Worm (Caenorhabditis elegans) whole organism, L3 larva: ENCODE data around the gene cyp-13B2.

Experiments used
- R02D3.7 ChIP-seq: fragments of 150-350 bp; optimal IDR thresholded peaks from 2 replicates; lab custom pipeline; 2014; ENCODE audit warnings: missing biosample characterization, missing genetic modification characterization
- ZK546.5 ChIP-seq: sonication (generic microtip); optimal IDR thresholded peaks from 2 replicates; lab custom pipeline; 2017; ENCODE audit warnings: missing biosample characterization, missing genetic modification characterization
- ceh-16 ChIP-seq: sonication (generic microtip); optimal IDR thresholded peaks from 2 replicates; lab custom pipeline; 2017; ENCODE audit warnings: missing biosample characterization, missing genetic modification characterization
- ceh-28 ChIP-seq: fragments of 150-350 bp; optimal IDR thresholded peaks from 2 replicates; lab custom pipeline; 2014; ENCODE audit warnings: missing biosample characterization, missing genetic modification reagents, missing genetic modification characterization
- ceh-82 ChIP-seq: fragments of 150-350 bp; optimal IDR thresholded peaks from 2 replicates; lab custom pipeline; 2014; ENCODE audit warnings: missing biosample characterization, missing genetic modification characterization
- ceh-9 ChIP-seq: sonication (generic microtip); optimal IDR thresholded peaks from 2 replicates; lab custom pipeline; 2018; ENCODE audit warnings: missing biosample characterization, missing genetic modification characterization
- daf-12 ChIP-seq: fragments of 150-350 bp; optimal IDR thresholded peaks from 2 replicates; lab custom pipeline; 2014; ENCODE audit warnings: missing biosample characterization, missing genetic modification reagents, missing genetic modification characterization
- egl-27 ChIP-seq: sonication (generic microtip); optimal IDR thresholded peaks from 4 replicates; lab custom pipeline; 2017; ENCODE audit warnings: missing biosample characterization, missing genetic modification reagents, missing genetic modification characterization
- egl-5 ChIP-seq: fragments of 150-350 bp; optimal IDR thresholded peaks from 2 replicates; lab custom pipeline; 2017; ENCODE audit warnings: missing biosample characterization, missing genetic modification reagents, missing genetic modification characterization, inconsistent platforms
- elt-2 ChIP-seq: sonication (generic microtip); optimal IDR thresholded peaks from 2 replicates; lab custom pipeline; 2016; ENCODE audit warnings: missing genetic modification reagents, mild to moderate bottlenecking, missing genetic modification characterization, missing compliant biosample characterization
- eor-1 ChIP-seq, 2 experiments: fragments of 150-350 bp; optimal IDR thresholded peaks; 2 replicates each; lab custom pipeline; 2014 to 2018; ENCODE audit warnings: missing biosample characterization in 2 of 2, missing genetic modification characterization in 2 of 2
- fkh-10 ChIP-seq: sonication (generic microtip); optimal IDR thresholded peaks from 2 replicates; lab custom pipeline; 2017; ENCODE audit warnings: missing biosample characterization, missing genetic modification reagents, missing genetic modification characterization
- fkh-2 ChIP-seq: fragments of 150-350 bp; optimal IDR thresholded peaks from 2 replicates; lab custom pipeline; 2014; ENCODE audit warnings: missing biosample characterization, missing genetic modification reagents, missing genetic modification characterization
- fos-1 ChIP-seq: fragments of 150-350 bp; optimal IDR thresholded peaks from 2 replicates; lab custom pipeline; 2014; ENCODE audit warnings: missing biosample characterization, missing genetic modification characterization
- lin-15B ChIP-seq: fragments of 150-350 bp; optimal IDR thresholded peaks from 2 replicates; lab custom pipeline; 2014; ENCODE audit warnings: missing biosample characterization, missing genetic modification characterization
- lin-39 ChIP-seq: fragments of 150-350 bp; optimal IDR thresholded peaks from 2 replicates; lab custom pipeline; 2018; ENCODE audit warnings: missing biosample characterization, missing genetic modification reagents, missing genetic modification characterization
- lsy-12 ChIP-seq: sonication (generic microtip); optimal IDR thresholded peaks from 2 replicates; lab custom pipeline; 2016; ENCODE audit warnings: mild to moderate bottlenecking, missing genetic modification characterization, missing compliant biosample characterization
- mdl-1 ChIP-seq: fragments of 150-350 bp; optimal IDR thresholded peaks from 2 replicates; lab custom pipeline; 2014; ENCODE audit warnings: missing biosample characterization, missing genetic modification characterization
- mml-1 ChIP-seq: fragments of 150-350 bp; sonication (generic microtip); optimal IDR thresholded peaks from 3 replicates; lab custom pipeline; 2014; ENCODE audit warnings: missing biosample characterization, missing genetic modification characterization
- nhr-12 ChIP-seq: fragments of 150-350 bp; optimal IDR thresholded peaks from 2 replicates; lab custom pipeline; 2014; ENCODE audit warnings: missing biosample characterization, missing genetic modification characterization
- nhr-25 ChIP-seq: sonication (generic microtip); optimal IDR thresholded peaks from 2 replicates; lab custom pipeline; 2017; ENCODE audit warnings: missing biosample characterization, missing genetic modification characterization
- nhr-28 ChIP-seq: fragments of 150-350 bp; optimal IDR thresholded peaks from 2 replicates; lab custom pipeline; 2014; ENCODE audit warnings: missing biosample characterization, missing genetic modification characterization
- nhr-67 ChIP-seq: fragments of 150-350 bp; optimal IDR thresholded peaks from 2 replicates; lab custom pipeline; 2014; ENCODE audit warnings: missing biosample characterization, missing genetic modification characterization
- nhr-77 ChIP-seq: fragments of 150-350 bp; optimal IDR thresholded peaks from 2 replicates; lab custom pipeline; 2014; ENCODE audit warnings: missing biosample characterization, missing genetic modification characterization
- pha-4 ChIP-seq: fragments of 150-350 bp; optimal IDR thresholded peaks from 2 replicates; lab custom pipeline; 2014; ENCODE audit warnings: missing biosample characterization, missing genetic modification reagents, missing genetic modification characterization
- pqm-1 ChIP-seq: fragments of 150-350 bp; optimal IDR thresholded peaks from 2 replicates; lab custom pipeline; 2017; ENCODE audit warnings: missing biosample characterization, missing genetic modification characterization, inconsistent platforms
- sea-2 ChIP-seq: fragments of 150-350 bp; sonication (generic microtip); optimal IDR thresholded peaks from 4 replicates; lab custom pipeline; 2014; ENCODE audit warnings: missing biosample characterization, missing genetic modification reagents, missing genetic modification characterization
- skn-1 ChIP-seq: fragments of 150-350 bp; optimal IDR thresholded peaks from 2 replicates; lab custom pipeline; 2014; ENCODE audit warnings: missing biosample characterization, missing genetic modification characterization
- snpc-4 ChIP-seq: fragments of 150-350 bp; optimal IDR thresholded peaks from 2 replicates; lab custom pipeline; 2014; ENCODE audit warnings: missing biosample characterization, missing genetic modification characterization
- tbx-2 ChIP-seq: sonication (generic microtip); optimal IDR thresholded peaks from 2 replicates; lab custom pipeline; 2016; ENCODE audit warnings: mild to moderate bottlenecking, missing genetic modification characterization, missing compliant biosample characterization
- unc-39 ChIP-seq: sonication (generic microtip); optimal IDR thresholded peaks from 4 replicates; lab custom pipeline; 2017; ENCODE audit warnings: missing biosample characterization, missing genetic modification characterization
- ztf-11 ChIP-seq: fragments of 150-350 bp; optimal IDR thresholded peaks from 2 replicates; lab custom pipeline; 2014; ENCODE audit warnings: missing biosample characterization, missing genetic modification characterization

cyp-13B2 gene

ce11 chrX:14247436-14248103, 22.2 kb downstream of the cyp-13B2 start, which contains the start of gene K04C1.5:
K04C1.5 (plus strand) TSS chrX:14248053.
- TF ChIP-seq mdl-1 (tag; lab: Kevin White, UChicago) (no peak), nhr-25 (tag; lab: Kevin White, UChicago) (no peak), egl-27 (no peak), ceh-16 (tag; lab: Kevin White, UChicago) (no peak), fos-1 (tag; lab: Kevin White, UChicago) (no peak), egl-5 (no peak)

ce11 chrX:14252042-14252441, 26.7 kb downstream of the cyp-13B2 start, which contains the start of gene E02H4.6:
E02H4.6 (minus strand) TSS chrX:14252142.
- no peak for TF ChIP-seq daf-12 (tag; lab: Kevin White, UChicago)
- TF ChIP-seq lsy-12 (tag; lab: Kevin White, UChicago), result no peak
- TF ChIP-seq snpc-4, result no peak
- no peak for TF ChIP-seq lin-15B
- TF ChIP-seq, all 47 proteins: peak for 0

- TF ChIP-seq skn-1 (tag; lab: Kevin White, UChicago), result no peak
- TF ChIP-seq nhr-67, result no peak
- no peak for TF ChIP-seq unc-39 (tag; lab: Kevin White, UChicago)
- TF ChIP-seq ceh-16 (tag; lab: Kevin White, UChicago), result no peak
- no peak for TF ChIP-seq mml-1 (tag; lab: Kevin White, UChicago)
- no peak for TF ChIP-seq eor-1 (tag; optimal IDR thresholded peaks at IDR 0.05; lab: Kevin White, UChicago)
- no peak for TF ChIP-seq sea-2 (GFP tag; lab: Kevin White, UChicago)
- no peak for TF ChIP-seq R02D3.7 (tag; lab: Kevin White, UChicago)
Observed at ce11 chrX:14255031-14255430, 29.7 kb downstream of the cyp-13B2 start, which contains the start of gene E02H4.5. E02H4.5 (minus strand) TSS chrX:14255131.

- TF ChIP-seq egl-5 (no peak), mdl-1 (tag; lab: Kevin White, UChicago) (no peak), pqm-1 (peak; percentile 12), nhr-28 (no peak), pha-4 (no peak), tbx-2 (tag; lab: Kevin White, UChicago) (no peak), ztf-11 (tag; lab: Kevin White, UChicago) (no peak), elt-2 (tag; lab: Kevin White, UChicago) (peak; percentile 36)
Observed at ce11 chrX:14255973-14256372, 30.6 kb downstream of the cyp-13B2 start, which contains the start of gene E02H4.7. E02H4.7 (plus strand) TSS chrX:14256273.

ce11 chrX:14257661-14258060, 32.3 kb downstream of the cyp-13B2 start, which contains the start of gene E02H4.4:
E02H4.4 (plus strand) TSS chrX:14257961.
- TF ChIP-seq daf-12 (tag; lab: Kevin White, UChicago) (no peak), nhr-25 (tag; lab: Kevin White, UChicago) (no peak), sea-2 (GFP tag; lab: Kevin White, UChicago) (no peak), fos-1 (tag; lab: Kevin White, UChicago) (no peak), ceh-9 (tag; lab: Kevin White, UChicago) (no peak), mdl-1 (tag; lab: Kevin White, UChicago) (no peak), ceh-28 (tag; lab: Kevin White, UChicago) (no peak), tbx-2 (tag; lab: Kevin White, UChicago) (no peak), nhr-77 (tag; lab: Kevin White, UChicago) (no peak), nhr-12 (no peak), ZK546.5 (tag; lab: Kevin White, UChicago) (no peak), ztf-11 (tag; lab: Kevin White, UChicago) (no peak), fkh-10 (GFP tag; lab: Kevin White, UChicago) (no peak), ceh-82 (tag; lab: Kevin White, UChicago) (no peak), fkh-2 (no peak), lin-39 (tag; lab: Kevin White, UChicago) (no peak), mml-1 (tag; lab: Kevin White, UChicago) (no peak), elt-2 (tag; lab: Kevin White, UChicago) (no peak)
